Worm (Caenorhabditis elegans) whole organism, L2 larva: ENCODE results near the gene F59B2.12.
A peak's percentile ranks its signal among the peaks of the same experiment; 100 is the strongest.

ENCODE experiments used
- R02D3.7 ChIP-seq: fragments of 150-350 bp; optimal IDR thresholded peaks from 2 replicates; lab custom pipeline; 2014; ENCODE audit warnings: missing biosample characterization, missing genetic modification characterization
- egl-27 ChIP-seq: sonication (generic microtip); optimal IDR thresholded peaks from 3 replicates; lab custom pipeline; 2017; ENCODE audit warnings: missing biosample characterization, missing genetic modification reagents, missing genetic modification characterization
- lin-13 ChIP-seq: fragments of 150-350 bp; optimal IDR thresholded peaks from 2 replicates; lab custom pipeline; 2014; ENCODE audit warnings: missing biosample characterization, missing genetic modification reagents, missing genetic modification characterization
- mdl-1 ChIP-seq, 2 experiments: fragments of 150-350 bp in 1 of 2; sonication (generic microtip) in 1 of 2; optimal IDR thresholded peaks; 2 replicates each; lab custom pipeline; 2017; ENCODE audit warnings: missing biosample characterization in 2 of 2, missing genetic modification characterization in 2 of 2
- nhr-25 ChIP-seq: fragments of 150-350 bp; sonication (generic microtip); optimal IDR thresholded peaks from 3 replicates; lab custom pipeline; 2014; ENCODE audit warnings: missing biosample characterization, missing genetic modification characterization
- nhr-6 ChIP-seq: fragments of 150-350 bp; optimal IDR thresholded peaks from 2 replicates; lab custom pipeline; 2014; ENCODE audit warnings: missing biosample characterization, missing genetic modification characterization
- zag-1 ChIP-seq: fragments of 150-350 bp; optimal IDR thresholded peaks from 2 replicates; lab custom pipeline; 2014; ENCODE audit warnings: missing biosample characterization, missing genetic modification characterization

DNA sequence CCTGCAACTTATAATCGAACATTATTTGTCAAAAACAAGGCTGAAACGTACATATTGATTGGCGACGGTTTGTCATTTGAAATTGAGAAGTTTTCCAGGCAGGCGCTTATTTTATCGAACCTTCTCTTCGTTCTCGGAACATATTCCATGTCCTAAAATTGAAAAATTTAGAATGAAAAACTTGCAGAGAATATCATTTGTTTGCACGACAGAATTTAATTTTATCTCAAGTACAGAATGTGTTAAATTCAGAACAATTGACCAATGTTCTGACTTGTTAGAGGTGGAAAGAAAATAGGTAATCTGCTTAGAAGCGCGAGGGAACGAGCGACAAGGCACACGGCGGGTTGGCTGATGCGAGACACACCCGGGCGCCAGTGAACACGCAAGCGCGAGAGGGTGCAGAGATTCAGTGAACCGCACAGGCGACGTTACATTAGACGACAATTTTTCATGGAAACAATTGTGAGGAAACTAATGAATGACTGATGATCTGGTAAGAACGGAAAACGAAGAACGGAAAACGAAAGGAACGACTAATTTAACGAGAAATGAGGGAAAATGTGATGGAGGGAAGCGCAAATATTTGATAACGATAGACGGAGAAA lies 35.1 kb downstream of the F59B2.12 start:
- TF ChIP-seq mdl-1 (tag; optimal IDR thresholded peaks at IDR 0.05; lab: Kevin White, UChicago), result peak in 1 of 2 experiments; percentile 3
- no peak for TF ChIP-seq nhr-6 (tag; lab: Kevin White, UChicago)
- TF ChIP-seq egl-27, result no peak
- TF ChIP-seq nhr-25 (tag; lab: Kevin White, UChicago), result no peak
- TF ChIP-seq zag-1 (tag; lab: Kevin White, UChicago), result peak; percentile 7
- no peak for TF ChIP-seq lin-13 (GFP tag; lab: Kevin White, UChicago)
- no peak for TF ChIP-seq R02D3.7
